Fruit fly (Drosophila melanogaster) whole organism, wandering third instar larva: ENCODE data around the gene CG5646.

ENCODE experiments used
- CG32264 ChIP-seq: fragments of 200-800 bp; sonication (Bioruptor generic); optimal IDR thresholded peaks from 2 replicates; lab custom pipeline; 2016; ENCODE audit warnings: missing biosample characterization, missing genetic modification characterization
- N ChIP-seq: fragments of >200 bp; optimal IDR thresholded peaks from 2 replicates; lab custom pipeline; 2018; ENCODE audit warnings: missing biosample characterization, missing external identifiers, missing genetic modification characterization
- Vsx2 ChIP-seq: fragments of 200-300, 225-300 bp; sonication (Bioruptor generic); optimal IDR thresholded peaks from 2 replicates; lab custom pipeline; 2018; ENCODE audit warnings: missing biosample characterization, missing genetic modification characterization; ENCODE audit not compliant: partially characterized antibody
- psq ChIP-seq: fragments of 200-800 bp; sonication (Bioruptor generic); optimal IDR thresholded peaks from 3 replicates; lab custom pipeline; 2017; ENCODE audit warnings: missing biosample characterization, mild to moderate bottlenecking, missing genetic modification characterization, moderate library complexity

- TF ChIP-seq CG32264 (GFP tag; lab: Kevin White, UChicago) = no peak
- TF ChIP-seq Vsx2 (GFP tag; lab: Kevin White, UChicago) = no peak
- no peak for TF ChIP-seq N (GFP tag; lab: Kevin White, UChicago)
- no peak for TF ChIP-seq psq (GFP tag; lab: Kevin White, UChicago)
These were observed 41.2 kb downstream of the CG5646 start for dm6 chr3R:27519879-27520278.
